Fruit fly (Drosophila melanogaster): ENCODE results near the gene CG3168.

DNA sequence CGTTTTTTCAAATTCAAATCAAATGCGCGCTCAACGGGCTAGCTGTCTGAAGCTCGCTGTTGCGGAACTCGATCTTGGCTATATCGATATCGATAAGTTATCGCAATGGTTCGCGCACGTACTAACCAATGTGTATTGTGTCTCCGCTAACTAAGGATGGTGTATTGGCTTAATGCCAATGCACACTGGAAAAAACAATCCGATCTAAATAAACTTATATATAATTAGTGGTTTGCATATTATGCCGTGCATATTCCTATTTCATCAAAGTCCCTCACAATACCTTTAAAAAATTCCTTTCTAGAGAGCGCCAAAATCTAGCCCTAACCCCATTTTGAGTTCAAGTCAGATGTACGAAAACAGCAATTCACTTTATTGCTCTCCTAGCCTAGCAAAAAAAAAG, 1.4 kb upstream of the CG3168 start:
- TF ChIP-seq HLH4C (GFP tag; IDR thresholded peaks at IDR 0.05; ENCODE audit: partially characterized antibody) (peak; percentile 74), CG11456 (GFP tag; IDR thresholded peaks at IDR 0.05) (peak; percentile 50; the same call in 1 of the 3 replicates), lab (GFP tag; optimal IDR thresholded peaks at IDR 0.05) (peak; percentile 63), CG34224 (GFP tag; IDR thresholded peaks at IDR 0.05; ENCODE audit: partially characterized antibody) (peak; percentile 70), dmrt11E (tag; optimal IDR thresholded peaks at IDR 0.05) (peak; percentile 15), pho (GFP tag; optimal IDR thresholded peaks at IDR 0.05) (peak; percentile 36), trh (GFP tag; optimal IDR thresholded peaks at IDR 0.05) (no peak), row (GFP tag; IDR thresholded peaks at IDR 0.05) (peak; percentile 73)

Data from whole organism, embryonic.